Fruit fly (Drosophila melanogaster) whole organism, embryonic: ENCODE measurements around the gene VGlut.

ENCODE experiments used
- Bgb ChIP-seq: fragments of 200-800 bp; sonication (Bioruptor generic); IDR thresholded peaks from 2 replicates; pipeline ENCODE4 v1.3.6; 2022; ENCODE audit warnings: missing biosample characterization, missing genetic modification characterization; ENCODE audit not compliant: partially characterized antibody
- BtbVII ChIP-seq: fragments of 200-800 bp; sonication (Bioruptor generic); optimal IDR thresholded peaks from 3 replicates; lab custom pipeline; 2017; ENCODE audit warnings: missing biosample characterization, mild to moderate bottlenecking, missing genetic modification characterization
- CG10147 ChIP-seq: fragments of 200-800 bp; sonication (Bioruptor generic); optimal IDR thresholded peaks from 2 replicates; lab custom pipeline; 2019; ENCODE audit warnings: missing biosample characterization, mild to moderate bottlenecking, missing genetic modification characterization, moderate library complexity
- CG10321 ChIP-seq: fragments of 200-800 bp; sonication (Bioruptor generic); IDR thresholded peaks from 2 replicates; pipeline ENCODE4 v1.3.6; 2022; ENCODE audit warnings: missing biosample characterization, missing genetic modification characterization
- CG10979 ChIP-seq: fragments of 200-800 bp; sonication (Bioruptor generic); optimal IDR thresholded peaks from 2 replicates; lab custom pipeline; 2018; ENCODE audit warnings: missing biosample characterization, mild to moderate bottlenecking, missing genetic modification characterization, moderate library complexity
- CG13624 ChIP-seq: fragments of 200-800 bp; sonication (Bioruptor generic); optimal IDR thresholded peaks from 2 replicates; lab custom pipeline; 2016; ENCODE audit warnings: missing biosample characterization, missing genetic modification characterization
- CG13775 ChIP-seq: fragments of 200-800 bp; sonication (Bioruptor generic); optimal IDR thresholded peaks from 3 replicates; lab custom pipeline; 2017; ENCODE audit warnings: missing biosample characterization, mild to moderate bottlenecking, missing genetic modification characterization
- CG1602 ChIP-seq: fragments of 200-800 bp; sonication (Bioruptor generic); optimal IDR thresholded peaks from 3 replicates; lab custom pipeline; 2016; ENCODE audit warnings: missing biosample characterization, missing genetic modification characterization
- CG31388 ChIP-seq: fragments of 200-800 bp; sonication (Bioruptor generic); optimal IDR thresholded peaks from 2 replicates; lab custom pipeline; 2016; ENCODE audit warnings: missing biosample characterization, missing genetic modification characterization
- CG3163 ChIP-seq: fragments of 200-800 bp; sonication (Bioruptor generic); optimal IDR thresholded peaks from 3 replicates; lab custom pipeline; 2016; ENCODE audit warnings: missing biosample characterization, missing genetic modification characterization
- CG34422 ChIP-seq: fragments of 200-800 bp; sonication (Bioruptor generic); IDR thresholded peaks from 3 replicates; pipeline ENCODE4 v1.3.6; 2022; ENCODE audit warnings: missing biosample characterization, missing genetic modification characterization
- CG3726 ChIP-seq: fragments of 200-800 bp; sonication (Bioruptor generic); IDR thresholded peaks from 3 replicates; pipeline ENCODE4, ENCODE4 v1.3.6; 2022; ENCODE audit warnings: missing biosample characterization, missing genetic modification characterization
- CG4282 ChIP-seq: fragments of 200-800 bp; sonication (Bioruptor generic); optimal IDR thresholded peaks from 2 replicates; lab custom pipeline; 2016; ENCODE audit warnings: missing biosample characterization, missing genetic modification characterization
- CG7963 ChIP-seq: fragments of 200-800 bp; sonication (Bioruptor generic); IDR thresholded peaks from 3 replicates; pipeline ENCODE4 v1.3.6; 2022; ENCODE audit warnings: missing biosample characterization, missing genetic modification characterization; ENCODE audit not compliant: partially characterized antibody
- CG9797 ChIP-seq: fragments of 200-800 bp; sonication (Bioruptor generic); optimal IDR thresholded peaks from 3 replicates; lab custom pipeline; 2018; ENCODE audit warnings: missing biosample characterization, mild to moderate bottlenecking, missing genetic modification characterization
- CG9876 ChIP-seq: fragments of 200-800 bp; sonication (Bioruptor generic); optimal IDR thresholded peaks from 2 replicates; lab custom pipeline; 2016; ENCODE audit warnings: missing biosample characterization, missing genetic modification characterization
- Deaf1 ChIP-seq: fragments of 200-800 bp; optimal IDR thresholded peaks from 3 replicates; lab custom pipeline; 2019; ENCODE audit warnings: missing biosample characterization, mild to moderate bottlenecking, missing genetic modification characterization, moderate library complexity
- Drgx ChIP-seq: fragments of 200-800 bp; sonication (Bioruptor generic); IDR thresholded peaks from 2 replicates; pipeline ENCODE4 v1.3.6; 2022; ENCODE audit warnings: missing biosample characterization, missing genetic modification characterization
- GATAe ChIP-seq: fragments of 200-800 bp; sonication (Bioruptor generic); conservative IDR thresholded peaks from 2 replicates; pipeline ENCODE4 v1.3.6; 2022; ENCODE audit warnings: missing biosample characterization, missing genetic modification characterization
- Hr51 ChIP-seq, 2 experiments: fragments of 200-800 bp; sonication (Bioruptor generic); optimal IDR thresholded peaks; 2 replicates in 1 of 2; 3 replicates in 1 of 2; lab custom pipeline; 2016 to 2018; ENCODE audit warnings: missing biosample characterization in 2 of 2, missing genetic modification characterization in 2 of 2, mild to moderate bottlenecking in 1 of 2, moderate library complexity in 1 of 2
- Jarid2 ChIP-seq: fragments of 200-800 bp; sonication (Bioruptor generic); optimal IDR thresholded peaks from 3 replicates; lab custom pipeline; 2017; ENCODE audit warnings: mild to moderate bottlenecking, missing biosample characterization, missing genetic modification reagents, missing genetic modification characterization
- Neu2 ChIP-seq: fragments of 200-800 bp; sonication (Bioruptor generic); optimal IDR thresholded peaks from 3 replicates; lab custom pipeline; 2016; ENCODE audit warnings: missing biosample characterization, missing genetic modification characterization, borderline replicate concordance
- Nf-YC ChIP-seq: fragments of 200-800 bp; optimal IDR thresholded peaks from 3 replicates; lab custom pipeline; 2019; ENCODE audit warnings: missing biosample characterization, mild to moderate bottlenecking, missing genetic modification characterization, moderate library complexity
- Rfx ChIP-seq: fragments of 200-800 bp; sonication (Bioruptor generic); IDR thresholded peaks from 2 replicates; pipeline ENCODE4 v1.3.6; 2022; ENCODE audit warnings: missing biosample characterization, missing genetic modification characterization
- Scr ChIP-seq: fragments of 200-800 bp; sonication (Bioruptor generic); IDR thresholded peaks from 2 replicates; pipeline ENCODE4 v1.3.6; 2022; ENCODE audit warnings: missing biosample characterization, missing genetic modification characterization; ENCODE audit not compliant: partially characterized antibody
- YL-1 ChIP-seq: fragments of 200-800 bp; sonication (Bioruptor generic); optimal IDR thresholded peaks from 3 replicates; lab custom pipeline; 2017; ENCODE audit warnings: missing biosample characterization, mild to moderate bottlenecking, missing genetic modification characterization
- al ChIP-seq: fragments of 200-800 bp; sonication (Bioruptor generic); IDR thresholded peaks from 2 replicates; pipeline ENCODE4 v1.3.6; 2022; ENCODE audit warnings: missing biosample characterization, missing genetic modification characterization
- bbx ChIP-seq: fragments of 200-800 bp; sonication (Bioruptor generic); IDR thresholded peaks from 2 replicates; pipeline ENCODE4 v1.3.6; 2022; ENCODE audit warnings: missing biosample characterization, missing genetic modification characterization; ENCODE audit not compliant: partially characterized antibody
- cas ChIP-seq: fragments of 200-800 bp; sonication (Bioruptor generic); IDR thresholded peaks from 2 replicates; pipeline ENCODE4 v1.3.6; 2022; ENCODE audit warnings: missing biosample characterization, missing genetic modification characterization
- cg ChIP-seq: fragments of 200-800 bp; sonication (Bioruptor generic); optimal IDR thresholded peaks from 3 replicates; lab custom pipeline; 2019; ENCODE audit warnings: missing biosample characterization, mild to moderate bottlenecking, missing genetic modification characterization, moderate library complexity
- ci ChIP-seq: fragments of 200-800 bp; sonication (Bioruptor generic); IDR thresholded peaks from 3 replicates; pipeline ENCODE4 v1.3.6; 2022; ENCODE audit warnings: missing biosample characterization, missing genetic modification characterization
- croc ChIP-seq: fragments of 200-800 bp; sonication (Bioruptor generic); conservative IDR thresholded peaks from 3 replicates; pipeline ENCODE4 v1.3.6; 2022; ENCODE audit warnings: missing biosample characterization, missing genetic modification characterization
- hb ChIP-seq: fragments of 200-800 bp; sonication (Bioruptor generic); IDR thresholded peaks from 3 replicates; pipeline ENCODE4 v1.3.6; 2022; ENCODE audit warnings: missing biosample characterization, missing genetic modification characterization; ENCODE audit not compliant: partially characterized antibody
- her ChIP-seq: fragments of 200-800 bp; sonication (Bioruptor generic); optimal IDR thresholded peaks from 2 replicates; lab custom pipeline; 2016; ENCODE audit warnings: missing biosample characterization, missing genetic modification characterization
- ken ChIP-seq: fragments of 200-800 bp; sonication (Bioruptor generic); IDR thresholded peaks from 3 replicates; pipeline ENCODE4 v1.3.6; 2022; ENCODE audit warnings: missing biosample characterization, missing genetic modification characterization
- nau ChIP-seq: fragments of 200-800 bp; sonication (Bioruptor generic); optimal IDR thresholded peaks from 3 replicates; lab custom pipeline; 2017; ENCODE audit warnings: missing biosample characterization, mild to moderate bottlenecking, missing genetic modification characterization, missing genetic modification reagents
- otp ChIP-seq: fragments of 200-800 bp; sonication (Bioruptor generic); IDR thresholded peaks from 3 replicates; pipeline ENCODE4, ENCODE4 v1.3.6; 2022; ENCODE audit warnings: missing biosample characterization, missing genetic modification characterization
- pnt ChIP-seq: fragments of 200-800 bp; sonication (Bioruptor generic); optimal IDR thresholded peaks from 3 replicates; lab custom pipeline; 2016; ENCODE audit warnings: missing biosample characterization, missing genetic modification characterization
- prd ChIP-seq, 3 experiments: fragments of >200 bp in 2 of 3; fragments of 200-800 bp in 1 of 3; sonication (Bioruptor generic) in 1 of 3; optimal IDR thresholded peaks in 2 of 3; IDR thresholded peaks in 1 of 3; 2 replicates in 2 of 3; 3 replicates in 1 of 3; pipeline versions ENCODE4 v1.3.6 to Lab custom; 2017 to 2022; ENCODE audit warnings: missing biosample characterization in 1 of 3, missing genetic modification characterization in 1 of 3
- pros ChIP-seq: fragments of 200-800 bp; sonication (Bioruptor generic); optimal IDR thresholded peaks from 3 replicates; lab custom pipeline; 2019; ENCODE audit warnings: missing biosample characterization, mild to moderate bottlenecking, missing genetic modification characterization, moderate library complexity
- sim ChIP-seq: fragments of 200-800 bp; sonication (Bioruptor generic); IDR thresholded peaks from 2 replicates; pipeline ENCODE4 v1.3.6; 2022; ENCODE audit warnings: missing biosample characterization, missing genetic modification characterization
- sna ChIP-seq: fragments of 200-800 bp; sonication (Bioruptor generic); IDR thresholded peaks from 2 replicates; pipeline ENCODE4 v1.3.6; 2022; ENCODE audit warnings: missing biosample characterization, missing genetic modification characterization; ENCODE audit not compliant: partially characterized antibody
- sr ChIP-seq: fragments of 200-800 bp; sonication (Bioruptor generic); IDR thresholded peaks from 3 replicates; pipeline ENCODE4 v1.3.6; 2022; ENCODE audit warnings: missing biosample characterization, missing genetic modification characterization
- tll ChIP-seq, 2 experiments: fragments of 200-800 bp in 1 of 2; fragments of >200 bp in 1 of 2; sonication (Bioruptor generic) in 1 of 2; optimal IDR thresholded peaks; 2 replicates each; lab custom pipeline; 2017 to 2019; ENCODE audit warnings: missing biosample characterization in 2 of 2, missing genetic modification characterization in 2 of 2, mild to moderate bottlenecking in 1 of 2, moderate library complexity in 1 of 2
- tna ChIP-seq: fragments of 200-800 bp; sonication (Bioruptor generic); IDR thresholded peaks from 2 replicates; pipeline ENCODE4 v1.3.6; 2022; ENCODE audit warnings: missing biosample characterization, missing genetic modification characterization; ENCODE audit not compliant: partially characterized antibody
- vfl ChIP-seq: fragments of 200-800 bp; sonication (Bioruptor generic); optimal IDR thresholded peaks from 2 replicates; lab custom pipeline; 2016; ENCODE audit warnings: missing biosample characterization, missing genetic modification characterization
- vnd ChIP-seq: fragments of 200-800 bp; sonication (Bioruptor generic); IDR thresholded peaks from 3 replicates; pipeline ENCODE4 v1.3.6; 2022; ENCODE audit warnings: missing biosample characterization, missing genetic modification characterization; ENCODE audit not compliant: partially characterized antibody

Gene VGlut

DNA sequence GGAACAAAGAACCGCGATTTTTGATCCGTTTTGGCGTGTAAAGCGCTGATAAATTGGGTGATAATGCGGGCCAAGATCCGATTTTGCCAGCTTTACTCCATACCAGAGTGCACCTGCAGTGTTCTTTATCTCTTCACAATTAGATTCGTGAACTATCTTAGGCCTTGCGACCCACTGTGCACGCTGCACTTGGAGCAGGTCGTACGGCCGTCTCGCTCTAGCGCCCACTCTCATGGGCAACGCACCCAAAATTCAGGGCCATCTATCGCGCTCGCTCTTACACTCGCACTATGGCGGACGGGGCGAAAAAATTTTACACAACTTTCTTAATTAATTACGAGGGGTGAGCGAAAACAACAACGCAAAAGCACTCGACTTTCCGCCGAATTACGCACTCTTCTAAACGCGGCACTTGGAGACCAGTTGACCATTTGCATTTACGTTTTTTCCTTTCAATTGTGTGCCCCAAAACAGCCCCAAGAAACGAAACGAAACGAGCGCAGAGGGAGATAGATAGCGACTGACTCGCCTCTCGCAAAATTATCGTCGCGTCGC is 35.8 kb upstream of the VGlut start (continued):
- peak; percentile 66 for TF ChIP-seq vnd (GFP tag; lab: Robert Waterston, UW)
- TF ChIP-seq nau (GFP tag; lab: Kevin White, UChicago), result no peak
- TF ChIP-seq CG7963 (GFP tag; lab: Robert Waterston, UW), result peak; percentile 59; the same call in 2 of the 3 replicates
- TF ChIP-seq Jarid2 (GFP tag; lab: Kevin White, UChicago), result peak; percentile 6
- TF ChIP-seq pros, result peak; percentile 41
- TF ChIP-seq hb (GFP tag; lab: Robert Waterston, UW), result peak; percentile 63; the same call in 1 of the 3 replicates
- TF ChIP-seq Scr (GFP tag; lab: Robert Waterston, UW), result 0 out of 2 replicates have a peak, but pooled peaks have one; percentile 26
- no peak for TF ChIP-seq pnt (GFP tag; lab: Kevin White, UChicago)
- TF ChIP-seq vfl (GFP tag; lab: Kevin White, UChicago), result no peak
- TF ChIP-seq Hr51 (GFP tag; optimal IDR thresholded peaks at IDR 0.05; lab: Kevin White, UChicago), result no peak
- TF ChIP-seq Nf-YC (tag; lab: Kevin White, UChicago), result peak; percentile 14
- peak; percentile 19 for TF ChIP-seq CG13624 (GFP tag; lab: Kevin White, UChicago)
- TF ChIP-seq cg, result peak; percentile 51
- TF ChIP-seq ci (GFP tag; lab: Robert Waterston, UW), result peak; percentile 5; the same call in 2 of the 3 replicates
- no peak for TF ChIP-seq CG9797 (GFP tag; lab: Kevin White, UChicago)
- TF ChIP-seq tll (GFP tag; optimal IDR thresholded peaks at IDR 0.05; lab: Kevin White, UChicago), result peak in 1 of 2 experiments; percentile 27
- peak; percentile 20; the same call in 1 of the 2 replicates for TF ChIP-seq tna (GFP tag; lab: Robert Waterston, UW)
- TF ChIP-seq sna (GFP tag; lab: Robert Waterston, UW), result 0 out of 2 replicates have a peak, but pooled peaks have one; percentile 36
- peak; percentile 53; the same call in 1 of the 3 replicates for TF ChIP-seq ken (GFP tag; lab: Robert Waterston, UW)
- TF ChIP-seq sr (GFP tag; lab: Robert Waterston, UW), result peak; percentile 39; the same call in 1 of the 3 replicates
- TF ChIP-seq her (GFP tag; lab: Kevin White, UChicago), result peak; percentile 6
- peak; percentile 49; the same call in 1 of the 2 replicates for TF ChIP-seq Bgb (GFP tag; lab: Robert Waterston, UW)
- TF ChIP-seq Deaf1 (tag; lab: Kevin White, UChicago), result peak; percentile 60
- TF ChIP-seq BtbVII (GFP tag; lab: Kevin White, UChicago), result no peak
- TF ChIP-seq croc (GFP tag; lab: Robert Waterston, UW), result 0 out of 3 replicates have a peak, but pooled peaks have one; percentile 3
- TF ChIP-seq Neu2 (GFP tag; lab: Kevin White, UChicago), result no peak
- TF ChIP-seq CG10979 (tag; lab: Kevin White, UChicago), result no peak
- peak; percentile 26 for TF ChIP-seq Rfx (GFP tag; lab: Robert Waterston, UW)
- peak; percentile 72 for TF ChIP-seq bbx (GFP tag; lab: Robert Waterston, UW)
- TF ChIP-seq CG34422 (GFP tag; lab: Robert Waterston, UW), result peak; percentile 34; the same call in 1 of the 3 replicates
- TF ChIP-seq al (GFP tag; lab: Robert Waterston, UW), result no peak
- no peak for TF ChIP-seq CG9876 (GFP tag; lab: Kevin White, UChicago)
- peak; percentile 98 for TF ChIP-seq CG10321
- peak; percentile 1 for TF ChIP-seq CG3163 (GFP tag; lab: Kevin White, UChicago)
- 0 out of 2 replicates have a peak, but pooled peaks have one; percentile 15 for TF ChIP-seq GATAe (GFP tag; lab: Robert Waterston, UW)
- peak; percentile 68 for TF ChIP-seq YL-1
- TF ChIP-seq otp (GFP tag; lab: Robert Waterston, UW), result 0 out of 3 replicates have a peak, but pooled peaks have one; percentile 46
- 0 out of 3 replicates have a peak, but pooled peaks have one; percentile 13 for TF ChIP-seq CG3726
- TF ChIP-seq sim (GFP tag; lab: Robert Waterston, UW), result no peak
- no peak for TF ChIP-seq CG31388 (GFP tag; lab: Kevin White, UChicago)
- TF ChIP-seq CG4282, result peak; percentile 88
- TF ChIP-seq prd (optimal IDR thresholded peaks at IDR 0.05; lab: Kevin White, UChicago), result no peak
- peak; percentile 34; the same call in 1 of the 3 replicates for TF ChIP-seq prd (GFP tag; IDR thresholded peaks at IDR 0.05; lab: Robert Waterston, UW)
- no peak for TF ChIP-seq CG1602
- TF ChIP-seq cas, result no peak
- TF ChIP-seq CG13775 (GFP tag; lab: Kevin White, UChicago), result no peak
- TF ChIP-seq Drgx, result peak; percentile 13; the same call in 1 of the 2 replicates
- no peak for TF ChIP-seq CG10147 (GFP tag; lab: Kevin White, UChicago)
